Worm (Caenorhabditis elegans) whole organism, L4 larva: ENCODE data around the gene Y55B1AR.4.
A peak's percentile ranks its signal among the peaks of the same experiment; 100 is the strongest.

Experiments used
- F10B5.3 ChIP-seq: sonication (generic microtip); optimal IDR thresholded peaks from 2 replicates; lab custom pipeline; 2016; ENCODE audit warnings: mild to moderate bottlenecking, missing genetic modification characterization, missing compliant biosample characterization
- F37D6.2 ChIP-seq: sonication (generic microtip); optimal IDR thresholded peaks from 2 replicates; lab custom pipeline; 2016; ENCODE audit warnings: mild to moderate bottlenecking, missing genetic modification characterization, missing compliant biosample characterization
- F44E2.7 ChIP-seq: fragments of 200-800 bp; sonication (Bioruptor generic); IDR thresholded peaks from 2 replicates; pipeline ENCODE4 v2.1.2; 2022; ENCODE audit warnings: missing genetic modification characterization, missing compliant biosample characterization
- T26A8.4 ChIP-seq: fragments of 200-800 bp; sonication (Bioruptor generic); IDR thresholded peaks from 2 replicates; pipeline ENCODE4 v1.3.6; 2022; ENCODE audit warnings: missing genetic modification characterization, missing compliant biosample characterization
- Y105C5A.15 ChIP-seq: fragments of 200-800 bp; sonication (Bioruptor generic); IDR thresholded peaks from 2 replicates; pipeline ENCODE4 v1.3.6; 2022; ENCODE audit warnings: missing genetic modification characterization, missing compliant biosample characterization
- Y48G9A.11 ChIP-seq: fragments of 200-800 bp; sonication (Bioruptor generic); IDR thresholded peaks from 2 replicates; pipeline ENCODE4 v1.3.6; 2022; ENCODE audit warnings: missing genetic modification reagents, missing genetic modification characterization, missing compliant biosample characterization
- Y5F2A.4 ChIP-seq: fragments of 200-800 bp; sonication (Bioruptor generic); optimal IDR thresholded peaks from 2 replicates; lab custom pipeline; 2018; ENCODE audit warnings: mild to moderate bottlenecking, missing genetic modification characterization, missing compliant biosample characterization
- Y75B8A.6 ChIP-seq: fragments of 200-800 bp; sonication (Bioruptor generic); IDR thresholded peaks from 2 replicates; pipeline ENCODE4 v1.3.6; 2022; ENCODE audit warnings: missing genetic modification reagents, missing genetic modification characterization, missing compliant biosample characterization
- aha-1 ChIP-seq: fragments of 150-350 bp; peaks from one replicate; lab custom pipeline; 2014; ENCODE audit warnings: missing biosample characterization, missing genetic modification characterization
- ama-1 ChIP-seq: fragments of 150-350 bp; optimal IDR thresholded peaks from 2 replicates; lab custom pipeline; 2014; ENCODE audit warnings: inconsistent platforms, mixed read lengths
- ceh-28 ChIP-seq: fragments of 150-350 bp; optimal IDR thresholded peaks from 2 replicates; lab custom pipeline; 2014; ENCODE audit warnings: missing biosample characterization, missing genetic modification reagents, missing genetic modification characterization
- ceh-32 ChIP-seq: sonication (generic microtip); optimal IDR thresholded peaks from 2 replicates; lab custom pipeline; 2016; ENCODE audit warnings: mild to moderate bottlenecking, missing genetic modification characterization, missing compliant biosample characterization; ENCODE audit not compliant: poor library complexity
- ceh-62 ChIP-seq: sonication (generic microtip); optimal IDR thresholded peaks from 2 replicates; lab custom pipeline; 2017; ENCODE audit warnings: missing biosample characterization, missing genetic modification characterization
- ceh-82 ChIP-seq: sonication (generic microtip); optimal IDR thresholded peaks from 2 replicates; lab custom pipeline; 2017; ENCODE audit warnings: missing biosample characterization, missing genetic modification characterization
- ces-1 ChIP-seq: fragments of 150-350 bp; sonication (generic microtip); optimal IDR thresholded peaks from 4 replicates; lab custom pipeline; 2014; ENCODE audit warnings: missing biosample characterization, missing genetic modification reagents, missing genetic modification characterization
- ctbp-1 ChIP-seq: fragments of 200-800 bp; sonication (Bioruptor generic); IDR thresholded peaks from 2 replicates; pipeline ENCODE4 v1.3.6; 2022; ENCODE audit warnings: missing genetic modification reagents, missing genetic modification characterization, missing compliant biosample characterization
- daf-12 ChIP-seq: fragments of 150-350 bp; optimal IDR thresholded peaks from 2 replicates; lab custom pipeline; 2014; ENCODE audit warnings: missing biosample characterization, missing genetic modification reagents, missing genetic modification characterization
- daf-16 ChIP-seq, 3 experiments: sonication (generic microtip); optimal IDR thresholded peaks; 2 replicates each; lab custom pipeline; 2016 to 2017; ENCODE audit warnings: missing genetic modification characterization in 3 of 3, missing genetic modification reagents in 3 of 3, mild to moderate bottlenecking in 2 of 3, missing compliant biosample characterization in 2 of 3, missing biosample characterization in 1 of 3, moderate library complexity in 1 of 3
- daf-19 ChIP-seq: fragments of 200-800 bp; sonication (Bioruptor generic); conservative IDR thresholded peaks from 2 replicates; pipeline ENCODE4 v1.3.6; 2022; ENCODE audit warnings: missing genetic modification characterization, missing compliant biosample characterization
- daf-8 ChIP-seq: fragments of 200-800 bp; sonication (Bioruptor generic); IDR thresholded peaks from 2 replicates; pipeline ENCODE4 v1.3.6; 2022; ENCODE audit warnings: missing genetic modification characterization, missing compliant biosample characterization
- dmd-6 ChIP-seq: fragments of 200-800 bp; sonication (Bioruptor generic); IDR thresholded peaks from 2 replicates; pipeline ENCODE4 v1.3.6; 2022; ENCODE audit warnings: missing genetic modification reagents, missing genetic modification characterization, missing compliant biosample characterization
- dmd-8 ChIP-seq: fragments of 200-800 bp; sonication (Bioruptor generic); IDR thresholded peaks from 2 replicates; pipeline ENCODE4 v1.3.6; 2022; ENCODE audit warnings: missing genetic modification characterization, missing compliant biosample characterization
- dmd-9 ChIP-seq: fragments of 200-800 bp; sonication (Bioruptor generic); IDR thresholded peaks from 2 replicates; pipeline ENCODE4 v1.3.6; 2022; ENCODE audit warnings: missing genetic modification reagents, missing genetic modification characterization, missing compliant biosample characterization
- dpl-1 ChIP-seq: fragments of 150-350 bp; optimal IDR thresholded peaks from 2 replicates; lab custom pipeline; 2014; ENCODE audit warnings: missing biosample characterization, missing genetic modification reagents, missing genetic modification characterization
- egl-43 ChIP-seq: fragments of 200-800 bp; sonication (Bioruptor generic); IDR thresholded peaks from 2 replicates; pipeline ENCODE4 v1.3.6; 2022; ENCODE audit warnings: missing genetic modification reagents, missing genetic modification characterization, missing compliant biosample characterization
- gei-8 ChIP-seq: fragments of 200-800 bp; sonication (Bioruptor generic); optimal IDR thresholded peaks from 2 replicates; lab custom pipeline; 2018; ENCODE audit warnings: mild to moderate bottlenecking, missing genetic modification characterization, missing compliant biosample characterization
- hif-1 ChIP-seq, 2 experiments: sonication (generic microtip); optimal IDR thresholded peaks; 2 replicates each; lab custom pipeline; 2016 to 2017; ENCODE audit warnings: missing compliant biosample characterization in 2 of 2, missing genetic modification characterization in 2 of 2, missing genetic modification reagents in 2 of 2, missing genotype in 2 of 2, mild to moderate bottlenecking in 1 of 2
- hlh-11 ChIP-seq: fragments of 200-800 bp; sonication (Bioruptor generic); optimal IDR thresholded peaks from 2 replicates; lab custom pipeline; 2018; ENCODE audit warnings: mild to moderate bottlenecking, missing genetic modification characterization, missing compliant biosample characterization
- hmg-1.1 ChIP-seq: fragments of 200-800 bp; sonication (Bioruptor generic); IDR thresholded peaks from 2 replicates; pipeline ENCODE4 v1.3.6; 2022; ENCODE audit warnings: missing genetic modification reagents, missing genetic modification characterization, missing compliant biosample characterization
- lin-29 ChIP-seq: fragments of 200-800 bp; sonication (Bioruptor generic); IDR thresholded peaks from 2 replicates; pipeline ENCODE4 v1.3.6; 2022; ENCODE audit warnings: missing genetic modification reagents, missing genetic modification characterization, missing compliant biosample characterization
- lin-38 ChIP-seq: fragments of 200-800 bp; sonication (Bioruptor generic); IDR thresholded peaks from 2 replicates; pipeline ENCODE4 v1.3.6; 2022; ENCODE audit warnings: missing genetic modification reagents, missing genetic modification characterization, missing compliant biosample characterization
- lin-39 ChIP-seq: fragments of 150-350 bp; optimal IDR thresholded peaks from 2 replicates; lab custom pipeline; 2014; ENCODE audit warnings: missing biosample characterization, missing genetic modification reagents, missing genetic modification characterization
- lsy-2 ChIP-seq, 2 experiments: fragments of 150-350 bp in 1 of 2; sonication (generic microtip) in 1 of 2; optimal IDR thresholded peaks; 2 replicates each; lab custom pipeline; 2014 to 2017; ENCODE audit warnings: missing biosample characterization in 2 of 2, missing genetic modification characterization in 2 of 2
- mxl-3 ChIP-seq: fragments of 200-800 bp; sonication (Bioruptor generic); optimal IDR thresholded peaks from 2 replicates; lab custom pipeline; 2018; ENCODE audit warnings: mild to moderate bottlenecking, missing genetic modification characterization, missing compliant biosample characterization
- nhr-10 ChIP-seq: fragments of 150-350 bp; optimal IDR thresholded peaks from 2 replicates; lab custom pipeline; 2014; ENCODE audit warnings: missing biosample characterization, missing genetic modification characterization
- nhr-111 ChIP-seq: fragments of 200-800 bp; sonication (Bioruptor generic); optimal IDR thresholded peaks from 2 replicates; lab custom pipeline; 2018; ENCODE audit warnings: mild to moderate bottlenecking, missing genetic modification characterization, missing compliant biosample characterization
- nhr-237 ChIP-seq: sonication (generic microtip); optimal IDR thresholded peaks from 2 replicates; lab custom pipeline; 2017; ENCODE audit warnings: missing biosample characterization, missing genetic modification characterization
- nhr-28 ChIP-seq: fragments of 150-350 bp; optimal IDR thresholded peaks from 2 replicates; lab custom pipeline; 2014; ENCODE audit warnings: missing biosample characterization, missing genetic modification characterization
- nhr-41 ChIP-seq: fragments of 200-800 bp; sonication (Bioruptor generic); IDR thresholded peaks from 2 replicates; pipeline ENCODE4 v1.3.6; 2022; ENCODE audit warnings: missing genetic modification reagents, missing genetic modification characterization, missing compliant biosample characterization
- nhr-42 ChIP-seq: fragments of 200-800 bp; sonication (Bioruptor generic); IDR thresholded peaks from 2 replicates; pipeline ENCODE4 v1.3.6; 2022; ENCODE audit warnings: missing genetic modification characterization, missing compliant biosample characterization
- nhr-48 ChIP-seq: sonication (generic microtip); optimal IDR thresholded peaks from 2 replicates; lab custom pipeline; 2016; ENCODE audit warnings: mild to moderate bottlenecking, missing genetic modification characterization, missing compliant biosample characterization
- nhr-6 ChIP-seq: fragments of 150-350 bp; optimal IDR thresholded peaks from 2 replicates; lab custom pipeline; 2014; ENCODE audit warnings: missing biosample characterization, missing genetic modification characterization
- nhr-76 ChIP-seq: fragments of 150-350 bp; optimal IDR thresholded peaks from 2 replicates; lab custom pipeline; 2014; ENCODE audit warnings: missing biosample characterization, missing genetic modification characterization
- pqm-1 ChIP-seq: sonication (generic microtip); optimal IDR thresholded peaks from 2 replicates; lab custom pipeline; 2017; ENCODE audit warnings: missing biosample characterization, missing genetic modification characterization
- saeg-2 ChIP-seq: fragments of 200-800 bp; sonication (Bioruptor generic); IDR thresholded peaks from 2 replicates; pipeline ENCODE4 v1.3.6; 2022; ENCODE audit warnings: missing genetic modification reagents, missing genetic modification characterization, missing compliant biosample characterization
- sdz-12 ChIP-seq: fragments of 200-800 bp; sonication (Bioruptor generic); optimal IDR thresholded peaks from 2 replicates; lab custom pipeline; 2018; ENCODE audit warnings: mild to moderate bottlenecking, missing genetic modification characterization, missing compliant biosample characterization
- snpc-4 ChIP-seq: fragments of 150-350 bp; optimal IDR thresholded peaks from 2 replicates; lab custom pipeline; 2014; ENCODE audit warnings: missing biosample characterization, missing genetic modification characterization
- spr-3 ChIP-seq: fragments of 200-800 bp; sonication (Bioruptor generic); optimal IDR thresholded peaks from 2 replicates; lab custom pipeline; 2018; ENCODE audit warnings: mild to moderate bottlenecking, missing genetic modification characterization, missing compliant biosample characterization
- tag-97 ChIP-seq: fragments of 200-800 bp; sonication (Bioruptor generic); IDR thresholded peaks from 2 replicates; pipeline ENCODE4 v1.3.6; 2022; ENCODE audit warnings: missing genetic modification characterization, missing compliant biosample characterization
- zfp-2 ChIP-seq: sonication (generic microtip); optimal IDR thresholded peaks from 2 replicates; lab custom pipeline; 2016; ENCODE audit warnings: mild to moderate bottlenecking, missing genetic modification characterization, missing compliant biosample characterization
- zip-11 ChIP-seq: fragments of 200-800 bp; sonication (Bioruptor generic); IDR thresholded peaks from 2 replicates; pipeline ENCODE4 v1.3.6; 2022; ENCODE audit warnings: missing genetic modification characterization, missing compliant biosample characterization
- zip-2 ChIP-seq: fragments of 150-350 bp; optimal IDR thresholded peaks from 2 replicates; lab custom pipeline; 2014; ENCODE audit warnings: missing biosample characterization, missing genetic modification characterization
- ztf-11 ChIP-seq: fragments of 150-350 bp; optimal IDR thresholded peaks from 2 replicates; lab custom pipeline; 2014; ENCODE audit warnings: missing biosample characterization, missing genetic modification characterization

Gene Y55B1AR.4

DNA sequence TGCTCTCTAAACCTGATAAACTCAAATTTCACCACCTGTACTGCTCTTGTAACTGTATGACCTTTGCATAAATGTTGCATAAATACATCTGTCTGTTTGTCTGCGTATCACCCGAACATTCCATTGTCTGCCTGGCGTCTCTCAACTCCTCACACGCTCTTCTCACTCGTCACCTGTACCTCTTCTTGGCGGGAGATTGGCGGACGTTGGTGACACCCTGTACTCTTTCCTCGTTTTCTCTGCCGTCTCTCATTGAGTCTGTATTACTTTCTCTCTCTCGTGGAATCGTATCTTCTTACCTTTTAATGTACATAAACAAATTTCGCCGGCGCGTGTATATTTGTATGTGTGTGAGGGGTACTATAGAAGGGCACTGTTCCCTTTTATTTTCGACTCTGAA, 46.5 kb downstream of the Y55B1AR.4 start (continued):
- TF ChIP-seq daf-19 (GFP tag; lab: Robert Waterston, UW) (no peak), ztf-11 (tag; lab: Kevin White, UChicago) (no peak), lsy-2 (tag; optimal IDR thresholded peaks at IDR 0.05; lab: Kevin White, UChicago) (no peak), dpl-1 (GFP tag; lab: Kevin White, UChicago) (no peak), nhr-28 (tag; lab: Kevin White, UChicago) (peak; percentile 40), tag-97 (GFP tag; lab: Robert Waterston, UW) (no peak), nhr-48 (tag; lab: Kevin White, UChicago) (peak; percentile 64), daf-8 (no peak), Y105C5A.15 (GFP tag; lab: Robert Waterston, UW) (no peak), nhr-10 (tag; lab: Kevin White, UChicago) (no peak), dmd-6 (GFP tag; lab: Robert Waterston, UW) (no peak; the same call in 1 of the 2 replicates), Y48G9A.11 (no peak), hlh-11 (tag; lab: Kevin White, UChicago) (peak; percentile 90), dmd-8 (no peak), zip-11 (GFP tag; lab: Robert Waterston, UW) (no peak), spr-3 (GFP tag; lab: Kevin White, UChicago) (no peak), mxl-3 (GFP tag; lab: Kevin White, UChicago) (peak; percentile 10), ceh-32 (tag; lab: Kevin White, UChicago) (no peak), Y75B8A.6 (GFP tag; lab: Robert Waterston, UW) (no peak), hif-1 (tag; optimal IDR thresholded peaks at IDR 0.05; lab: Kevin White, UChicago) (no peak), lin-29 (GFP tag; lab: Robert Waterston, UW) (no peak), F37D6.2 (tag; lab: Kevin White, UChicago) (no peak), ama-1 (lab: Kevin White, UChicago) (no peak), egl-43 (GFP tag; lab: Robert Waterston, UW) (0 out of 2 replicates have a peak, but pooled peaks have one; percentile 39), daf-16 (GFP tag; optimal IDR thresholded peaks at IDR 0.05; lab: Kevin White, UChicago) (no peak), daf-16 (tag; optimal IDR thresholded peaks at IDR 0.05; lab: Kevin White, UChicago) (peak; percentile 95), lin-39 (tag; lab: Kevin White, UChicago) (no peak), lin-38 (GFP tag; lab: Robert Waterston, UW) (no peak), Y5F2A.4 (GFP tag; lab: Kevin White, UChicago) (no peak), ceh-28 (tag; lab: Kevin White, UChicago) (no peak), ceh-62 (tag; lab: Kevin White, UChicago) (no peak), ceh-82 (tag; lab: Kevin White, UChicago) (no peak), nhr-6 (tag; lab: Kevin White, UChicago) (no peak), F10B5.3 (tag; lab: Kevin White, UChicago) (no peak), ctbp-1 (GFP tag; lab: Robert Waterston, UW) (no peak), nhr-237 (tag; lab: Kevin White, UChicago) (no peak), nhr-76 (tag; lab: Kevin White, UChicago) (no peak), dmd-9 (GFP tag; lab: Robert Waterston, UW) (no peak), sdz-12 (GFP tag; lab: Kevin White, UChicago) (no peak), nhr-111 (GFP tag; lab: Kevin White, UChicago) (no peak), aha-1 (tag; lab: Kevin White, UChicago) (peak; percentile 52), F44E2.7 (GFP tag; lab: Robert Waterston, UW) (no peak), pqm-1 (peak; percentile 7), ces-1 (GFP tag; lab: Kevin White, UChicago) (no peak), gei-8 (no peak), hmg-1.1 (GFP tag; lab: Robert Waterston, UW) (0 out of 2 replicates have a peak, but pooled peaks have one; percentile 34), zip-2 (tag; lab: Kevin White, UChicago) (no peak), zfp-2 (no peak), daf-12 (tag; lab: Kevin White, UChicago) (no peak), snpc-4 (no peak), T26A8.4 (GFP tag; lab: Robert Waterston, UW) (no peak), nhr-42 (GFP tag; lab: Robert Waterston, UW) (no peak), saeg-2 (GFP tag; lab: Robert Waterston, UW) (no peak), nhr-41 (GFP tag; lab: Robert Waterston, UW) (peak; percentile 60; the same call in 1 of the 2 replicates)
